Worm (Caenorhabditis elegans): ENCODE data around the gene nhr-76.

DNA sequence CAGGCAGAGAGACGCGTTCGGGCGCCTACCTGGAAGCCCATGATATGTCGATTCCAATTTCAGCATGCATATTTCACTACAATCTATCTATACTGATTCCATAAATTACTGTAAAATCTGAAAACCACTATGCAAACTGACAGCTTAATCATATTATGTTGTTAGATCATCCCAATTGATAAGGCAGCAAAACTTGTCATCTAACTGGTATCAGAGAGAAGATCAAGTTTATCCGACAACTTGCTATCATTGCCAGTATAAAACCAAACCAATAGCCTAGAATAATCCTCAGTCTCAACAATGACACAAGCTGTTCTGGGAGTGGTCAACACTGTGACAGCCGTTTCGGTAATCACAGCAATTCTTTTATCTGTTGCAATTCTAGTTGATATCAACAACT, 23.2 kb upstream of the nhr-76 start, which contains the start of gene col-102:
- TF ChIP-seq unc-55 (GFP tag; optimal IDR thresholded peaks at IDR 0.05), result no peak
- TF ChIP-seq pqm-1 (tag; optimal IDR thresholded peaks at IDR 0.05), result no peak
- no peak for TF ChIP-seq hlh-30 (tag; optimal IDR thresholded peaks at IDR 0.05; ENCODE audit: insufficient read depth)
- no peak for TF ChIP-seq T23F11.4 (GFP tag; optimal IDR thresholded peaks at IDR 0.05)
- no peak for TF ChIP-seq sox-4 (tag; optimal IDR thresholded peaks at IDR 0.05)
- TF ChIP-seq sdc-2 (tag; optimal IDR thresholded peaks at IDR 0.05), result no peak
- no peak for TF ChIP-seq che-1 (tag; optimal IDR thresholded peaks at IDR 0.05)
- TF ChIP-seq fax-1 (tag; optimal IDR thresholded peaks at IDR 0.05), result no peak
- no peak for TF ChIP-seq pha-4 (tag; optimal IDR thresholded peaks at IDR 0.05)
- TF ChIP-seq tbx-2 (tag; optimal IDR thresholded peaks at IDR 0.05), result no peak
- TF ChIP-seq pag-3 (tag; optimal IDR thresholded peaks at IDR 0.05; ENCODE audit: borderline replicate concordance), result no peak
- TF ChIP-seq ahr-1 (tag; optimal IDR thresholded peaks at IDR 0.05), result no peak
